Worm (Caenorhabditis elegans): ENCODE measurements around the gene cam-1.

cam-1 gene

ce11 chrII:9356723-9357122 lies 46.6 kb upstream of the cam-1 start (continued):
- TF ChIP-seq snpc-1.1 (tag; optimal IDR thresholded peaks at IDR 0.05; ENCODE audit: insufficient read depth) (no peak), bed-1 (GFP tag; IDR thresholded peaks at IDR 0.05) (no peak), aptf-3 (GFP tag; IDR thresholded peaks at IDR 0.05) (no peak), F55B11.4 (tag; optimal IDR thresholded peaks at IDR 0.05; ENCODE audit: borderline replicate concordance, insufficient read depth) (no peak), lin-35 (GFP tag; optimal IDR thresholded peaks at IDR 0.05) (no peak), F39B2.1 (GFP tag; IDR thresholded peaks at IDR 0.05) (no peak), ceh-58 (GFP tag; IDR thresholded peaks at IDR 0.05) (no peak), him-1 (tag; optimal IDR thresholded peaks at IDR 0.05) (no peak), ekl-4 (GFP tag; IDR thresholded peaks at IDR 0.05) (0 out of 2 replicates have a peak, but pooled peaks have one; percentile 23), hlh-26 (GFP tag; conservative IDR thresholded peaks at IDR 0.05) (no peak), dox-1 (GFP tag; IDR thresholded peaks at IDR 0.05) (peak; percentile 46; the same call in 1 of the 2 replicates), zfh-2 (GFP tag; conservative IDR thresholded peaks at IDR 0.05) (peak; percentile 43; the same call in 1 of the 2 replicates), chd-7 (tag; optimal IDR thresholded peaks at IDR 0.05) (no peak), B0336.3 (GFP tag; IDR thresholded peaks at IDR 0.05) (no peak), hlh-12 (tag; optimal IDR thresholded peaks at IDR 0.05) (no peak), F22D6.2 (tag; optimal IDR thresholded peaks at IDR 0.05) (no peak), nfya-2 (GFP tag; IDR thresholded peaks at IDR 0.05) (no peak), akir-1 (GFP tag; optimal IDR thresholded peaks at IDR 0.05) (no peak), aptf-2 (GFP tag; conservative IDR thresholded peaks at IDR 0.05) (no peak), F23B12.7 (tag; optimal IDR thresholded peaks at IDR 0.05; ENCODE audit: insufficient read depth) (no peak), ceh-79 (tag; optimal IDR thresholded peaks at IDR 0.05) (no peak), ztf-28 (GFP tag; IDR thresholded peaks at IDR 0.05) (no peak), gei-17 (GFP tag; optimal IDR thresholded peaks at IDR 0.05) (no peak), T07F8.4 (tag; optimal IDR thresholded peaks at IDR 0.05) (no peak), sptf-2 (GFP tag; optimal IDR thresholded peaks at IDR 0.05) (no peak), D2030.7 (GFP tag; IDR thresholded peaks at IDR 0.05) (no peak), efl-1 (GFP tag; optimal IDR thresholded peaks at IDR 0.05) (no peak), C06A6.2 (GFP tag; conservative IDR thresholded peaks at IDR 0.05) (no peak), ceh-100 (GFP tag; IDR thresholded peaks at IDR 0.05) (no peak), F49E8.2 (tag; optimal IDR thresholded peaks at IDR 0.05; ENCODE audit: insufficient read depth) (no peak), Y53G8AR.9 (GFP tag; conservative IDR thresholded peaks at IDR 0.05) (no peak), F10E7.11 (tag; optimal IDR thresholded peaks at IDR 0.05) (no peak), F52B5.7 (tag; optimal IDR thresholded peaks at IDR 0.05) (no peak), madf-3 (GFP tag; IDR thresholded peaks at IDR 0.05) (no peak), K11D2.4 (GFP tag; IDR thresholded peaks at IDR 0.05) (no peak), lin-26 (GFP tag; IDR thresholded peaks at IDR 0.05) (no peak), Y53F4B.3 (GFP tag; IDR thresholded peaks at IDR 0.05) (no peak), attf-6 (GFP tag; IDR thresholded peaks at IDR 0.05) (no peak), hmg-1.2 (GFP tag; IDR thresholded peaks at IDR 0.05) (peak; percentile 83), egrh-3 (GFP tag; IDR thresholded peaks at IDR 0.05) (no peak), pbrm-1 (GFP tag; IDR thresholded peaks at IDR 0.05) (no peak), sea-2 (GFP tag; IDR thresholded peaks at IDR 0.05) (no peak), egl-44 (GFP tag; IDR thresholded peaks at IDR 0.05) (no peak), lin-54 (GFP tag; optimal IDR thresholded peaks at IDR 0.05) (no peak), hsf-1 (GFP tag; IDR thresholded peaks at IDR 0.05) (no peak), ztf-25 (GFP tag; IDR thresholded peaks at IDR 0.05) (no peak), tlf-1 (GFP tag; optimal IDR thresholded peaks at IDR 0.05) (no peak), nhr-90 (tag; optimal IDR thresholded peaks at IDR 0.05) (no peak), egl-18 (GFP tag; IDR thresholded peaks at IDR 0.05) (no peak), rcor-1 (GFP tag; IDR thresholded peaks at IDR 0.05) (0 out of 2 replicates have a peak, but pooled peaks have one; percentile 8)

Data from whole organism, young adult.